Fruit fly (Drosophila melanogaster): ENCODE measurements around the gene Cpr65Eb.

- TF ChIP-seq CG8478 (optimal IDR thresholded peaks at IDR 0.05) (no peak), usp (GFP tag; optimal IDR thresholded peaks at IDR 0.05) (no peak), pan (optimal IDR thresholded peaks at IDR 0.05) (no peak), EcR (GFP tag; optimal IDR thresholded peaks at IDR 0.05) (no peak), psq (optimal IDR thresholded peaks at IDR 0.05) (no peak), Dll (optimal IDR thresholded peaks at IDR 0.05) (no peak)
Measured at dm6 chr3L:7115944-7116343, 27.4 kb upstream of the Cpr65Eb start.
